Worm (Caenorhabditis elegans) whole organism, L1 larva: Measurements from ENCODE around the gene C07B5.2.

Source experiments
- fkh-10 ChIP-seq: sonication (generic microtip); optimal IDR thresholded peaks from 2 replicates; lab custom pipeline; 2017; ENCODE audit warnings: missing biosample characterization, missing genetic modification reagents, missing genetic modification characterization
- hlh-17 ChIP-seq: fragments of 200-800 bp; sonication (Bioruptor generic); optimal IDR thresholded peaks from 2 replicates; lab custom pipeline; 2018; ENCODE audit warnings: missing genetic modification characterization, mild to moderate bottlenecking, missing compliant biosample characterization, moderate library complexity, borderline replicate concordance
- mep-1 ChIP-seq: fragments of 150-350 bp; optimal IDR thresholded peaks from 2 replicates; lab custom pipeline; 2014; ENCODE audit warnings: missing biosample characterization, missing genetic modification characterization
- pag-3 ChIP-seq: sonication (generic microtip); optimal IDR thresholded peaks from 2 replicates; lab custom pipeline; 2017; ENCODE audit warnings: missing genetic modification characterization, mild to moderate bottlenecking, missing compliant biosample characterization, antibody characterized with exemption, borderline replicate concordance; ENCODE audit not compliant: insufficient read depth
- pax-3 ChIP-seq: fragments of 200-800 bp; sonication (Bioruptor generic); optimal IDR thresholded peaks from 2 replicates; lab custom pipeline; 2018; ENCODE audit warnings: mild to moderate bottlenecking, missing genetic modification characterization, moderate library complexity, missing compliant biosample characterization
- skn-1 ChIP-seq: fragments of 150-350 bp; optimal IDR thresholded peaks from 2 replicates; lab custom pipeline; 2014; ENCODE audit warnings: missing biosample characterization, missing genetic modification characterization
- snpc-4 ChIP-seq: fragments of 150-350 bp; optimal IDR thresholded peaks from 2 replicates; lab custom pipeline; 2014; ENCODE audit warnings: missing biosample characterization, missing genetic modification characterization
- unc-130 ChIP-seq: fragments of 150-350 bp; optimal IDR thresholded peaks from 2 replicates; lab custom pipeline; 2017; ENCODE audit warnings: missing biosample characterization, missing genetic modification characterization, inconsistent platforms
- xbp-1 ChIP-seq: sonication (generic microtip); optimal IDR thresholded peaks from 2 replicates; lab custom pipeline; 2016; ENCODE audit warnings: missing genetic modification characterization, missing compliant biosample characterization

DNA sequence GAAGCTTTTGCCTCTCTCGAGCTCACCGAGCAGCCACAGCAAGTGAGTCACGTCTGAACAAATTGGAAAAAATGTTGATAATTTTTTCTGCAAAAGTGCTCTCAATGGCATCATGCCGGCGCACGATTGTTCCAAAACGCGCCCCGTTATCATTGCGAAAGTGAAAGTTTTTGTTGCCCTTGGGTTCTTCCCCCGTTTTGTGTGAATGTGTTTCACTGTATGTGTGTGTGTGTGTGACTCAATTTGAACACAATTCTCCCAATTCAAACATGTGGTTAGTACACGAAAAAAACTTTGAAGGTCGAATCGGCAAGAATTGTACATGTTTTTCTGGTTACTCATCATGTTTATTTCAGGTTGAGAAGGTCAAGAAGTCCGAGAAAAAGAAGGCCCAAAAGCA, 36.1 kb upstream of the C07B5.2 start:
- TF ChIP-seq pag-3 = peak; percentile 34
- no peak for TF ChIP-seq unc-130 (tag; lab: Kevin White, UChicago)
- TF ChIP-seq mep-1 (tag; lab: Kevin White, UChicago) = peak; percentile 60
- no peak for TF ChIP-seq skn-1 (tag; lab: Kevin White, UChicago)
- TF ChIP-seq fkh-10 (GFP tag; lab: Kevin White, UChicago) = no peak
- TF ChIP-seq snpc-4 (tag; lab: Kevin White, UChicago) = no peak
- TF ChIP-seq xbp-1 (tag; lab: Kevin White, UChicago) = no peak
- no peak for TF ChIP-seq pax-3
- no peak for TF ChIP-seq hlh-17 (GFP tag; lab: Kevin White, UChicago)
